Worm (Caenorhabditis elegans): ENCODE results near the gene fut-6.

DNA sequence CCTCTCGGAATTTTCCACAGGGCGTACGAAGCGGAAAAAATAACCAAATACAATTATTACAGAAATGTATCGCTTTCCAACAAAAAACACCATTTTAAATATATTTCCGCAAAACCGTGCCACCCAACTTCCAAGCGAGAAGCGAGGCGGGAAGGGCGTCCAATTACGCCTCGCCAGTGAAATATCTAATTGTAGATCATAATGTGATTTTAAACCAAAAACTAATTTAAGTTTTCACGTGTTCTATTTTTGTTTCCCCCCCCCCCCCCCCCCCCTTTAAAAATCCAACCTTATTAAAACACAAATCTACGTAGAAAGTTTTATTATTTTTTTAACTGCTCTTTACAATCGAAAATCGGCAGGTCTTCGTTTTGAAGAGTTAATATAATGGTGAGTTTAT, 33.7 kb upstream of the fut-6 start, which contains the start of gene F10G7.12:
- no peak for TF ChIP-seq flt-1 (GFP tag; IDR thresholded peaks at IDR 0.05)
- no peak for TF ChIP-seq cog-1 (tag; optimal IDR thresholded peaks at IDR 0.05)
